Worm (Caenorhabditis elegans) whole organism, mixed stage, embryonic: Measurements from ENCODE around the gene rbm-25.

Experiments
- nhr-28 ChIP-seq: fragments of 150-350 bp; optimal IDR thresholded peaks from 2 replicates; lab custom pipeline; 2014; ENCODE audit warnings: missing biosample characterization, missing genetic modification characterization
- unc-62 ChIP-seq: fragments of 150-350 bp; optimal IDR thresholded peaks from 2 replicates; lab custom pipeline; 2014; ENCODE audit warnings: missing biosample characterization, missing genetic modification reagents, missing genetic modification characterization

ce11 chrV:12449902-12450301 is 48.1 kb upstream of the rbm-25 start, which contains the start of gene C54D10.10:
- TF ChIP-seq unc-62 (GFP tag; lab: Kevin White, UChicago) (no peak), nhr-28 (tag; lab: Kevin White, UChicago) (no peak)
